Worm (Caenorhabditis elegans): ENCODE measurements around the gene phf-33.

DNA sequence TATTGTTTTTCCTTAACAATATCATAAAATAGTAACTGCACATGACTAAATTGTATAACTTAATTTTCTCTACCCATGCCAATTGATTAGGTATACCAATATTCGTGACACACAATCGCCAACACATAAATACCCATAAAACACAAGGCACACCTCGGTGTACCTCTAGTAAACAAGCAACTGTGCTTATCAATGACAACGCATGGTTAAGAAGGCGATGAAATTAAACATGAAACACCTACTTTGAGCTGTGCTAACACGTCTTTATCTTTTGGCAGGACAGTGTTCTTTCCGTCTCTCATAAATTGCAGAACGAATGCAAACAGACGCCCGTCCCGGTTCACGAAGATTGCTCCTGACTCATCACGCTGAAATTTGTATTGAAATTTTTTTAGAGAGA lies 32.0 kb upstream of the phf-33 start:
- no peak for TF ChIP-seq lsy-2 (tag; optimal IDR thresholded peaks at IDR 0.05)
- no peak for TF ChIP-seq pha-4 (GFP tag; IDR thresholded peaks at IDR 0.05)
- no peak for TF ChIP-seq pha-4 (tag; optimal IDR thresholded peaks at IDR 0.05)
- TF ChIP-seq zag-1 (tag; optimal IDR thresholded peaks at IDR 0.05): no peak
- no peak for TF ChIP-seq unc-62 (GFP tag; optimal IDR thresholded peaks at IDR 0.05 in 1 of 2)
- no peak for TF ChIP-seq unc-62 (tag; optimal IDR thresholded peaks at IDR 0.05)

Measured in whole organism, L4 larva.